Fruit fly (Drosophila melanogaster): ENCODE data around the gene CG44198.

Gene CG44198

DNA sequence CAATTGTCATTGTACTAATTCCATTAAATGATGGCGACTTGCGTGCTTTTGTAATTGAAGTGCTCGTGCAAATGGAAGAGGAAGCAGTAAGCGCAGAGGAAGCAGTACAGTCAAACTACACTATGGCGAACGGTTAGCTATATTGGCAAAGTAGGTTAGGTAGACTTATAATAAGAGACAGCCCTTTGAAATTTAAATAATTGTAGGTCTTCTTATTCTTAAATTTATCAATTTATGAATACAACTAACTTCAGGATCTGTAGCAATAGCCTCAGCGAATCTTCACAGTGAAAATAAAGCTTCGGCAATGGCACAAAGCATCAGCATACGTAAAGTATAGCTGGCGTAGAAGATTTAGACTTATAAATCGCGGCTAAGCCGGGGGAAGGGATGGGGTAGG lies 44.6 kb downstream of the CG44198 start (continued):
- TF ChIP-seq E2f1 (GFP tag; IDR thresholded peaks at IDR 0.05) = 0 out of 2 replicates have a peak, but pooled peaks have one; percentile 17
- peak; percentile 46 for TF ChIP-seq row (GFP tag; IDR thresholded peaks at IDR 0.05)
- TF ChIP-seq nom (GFP tag; optimal IDR thresholded peaks at IDR 0.05) = no peak
- TF ChIP-seq CG6272 (GFP tag; IDR thresholded peaks at IDR 0.05) = no peak
- TF ChIP-seq Rfx (GFP tag; IDR thresholded peaks at IDR 0.05) = peak; percentile 31; the same call in 1 of the 2 replicates
- TF ChIP-seq crc (GFP tag; optimal IDR thresholded peaks at IDR 0.05) = no peak
- no peak for TF ChIP-seq sr (GFP tag; IDR thresholded peaks at IDR 0.05)
- TF ChIP-seq H2.0 (GFP tag; IDR thresholded peaks at IDR 0.05) = peak; percentile 42; the same call in 1 of the 2 replicates
- TF ChIP-seq CG3847 (GFP tag; IDR thresholded peaks at IDR 0.05) = 0 out of 2 replicates have a peak, but pooled peaks have one; percentile 15
- TF ChIP-seq CG7839 (tag; optimal IDR thresholded peaks at IDR 0.05) = peak; percentile 12
- TF ChIP-seq CG14441 (GFP tag; IDR thresholded peaks at IDR 0.05) = 0 out of 2 replicates have a peak, but pooled peaks have one; percentile 13
- no peak for TF ChIP-seq D19B (GFP tag; optimal IDR thresholded peaks at IDR 0.05)
- TF ChIP-seq sens (GFP tag) = peak; percentile 70
- TF ChIP-seq fu2 (GFP tag; optimal IDR thresholded peaks at IDR 0.05) = no peak

DNA sequence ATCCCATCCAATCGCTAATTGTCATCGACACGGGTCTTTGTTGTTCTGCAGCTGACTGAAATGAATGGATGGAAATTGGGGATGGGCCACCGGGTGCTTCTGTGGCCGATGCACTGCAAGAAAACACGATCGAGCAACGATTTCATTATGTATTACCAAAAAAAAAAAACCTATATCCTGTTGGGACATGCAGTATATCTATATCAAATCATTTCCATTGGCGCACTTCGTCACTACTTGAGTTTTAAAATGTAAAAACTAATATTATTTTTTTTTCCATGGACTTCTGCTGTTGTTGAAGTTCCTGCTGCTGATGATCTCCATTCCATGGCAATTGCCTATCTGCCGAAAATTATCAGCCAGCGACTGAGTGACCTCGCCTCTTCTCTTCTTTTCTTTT lies 45.1 kb downstream of the CG44198 start:
- TF ChIP-seq esg (GFP tag; conservative IDR thresholded peaks at IDR 0.05) (peak; percentile 71), CG32532 (GFP tag; IDR thresholded peaks at IDR 0.05) (peak; percentile 61), bcd (GFP tag; optimal IDR thresholded peaks at IDR 0.05) (peak; percentile 35), lilli (GFP tag; optimal IDR thresholded peaks at IDR 0.05) (peak; percentile 56), CG14667 (GFP tag; IDR thresholded peaks at IDR 0.05) (peak; percentile 66; the same call in 1 of the 2 replicates), dmrt99B (tag; optimal IDR thresholded peaks at IDR 0.05) (peak; percentile 69), Meics (GFP tag; optimal IDR thresholded peaks at IDR 0.05) (peak; percentile 15), CHES-1-like (GFP tag; optimal IDR thresholded peaks at IDR 0.05) (no peak), Ada2b (GFP tag; IDR thresholded peaks at IDR 0.05) (peak; percentile 65), CG32772 (GFP tag; IDR thresholded peaks at IDR 0.05) (peak; percentile 72), bab2 (GFP tag; optimal IDR thresholded peaks at IDR 0.05) (peak; percentile 22), pb (GFP tag; optimal IDR thresholded peaks at IDR 0.05) (no peak), CG4282 (GFP tag; optimal IDR thresholded peaks at IDR 0.05) (no peak), stwl (tag; optimal IDR thresholded peaks at IDR 0.05) (no peak), pan (optimal IDR thresholded peaks at IDR 0.05) (no peak), pan (GFP tag; optimal IDR thresholded peaks at IDR 0.05 in 1 of 2, IDR thresholded peaks at IDR 0.05 in 1 of 2) (peak in 1 of 2 experiments; percentile 75), CG6654 (GFP tag; optimal IDR thresholded peaks at IDR 0.05) (peak; percentile 5), CG10209 (GFP tag; optimal IDR thresholded peaks at IDR 0.05) (peak; percentile 56), Blimp-1 (GFP tag; optimal IDR thresholded peaks at IDR 0.05) (peak; percentile 70), CG3995 (GFP tag; optimal IDR thresholded peaks at IDR 0.05) (no peak), Rx (GFP tag; IDR thresholded peaks at IDR 0.05) (peak; percentile 78), CG6272 (GFP tag; IDR thresholded peaks at IDR 0.05) (peak; percentile 51; the same call in 1 of the 2 replicates), Mrtf (GFP tag; IDR thresholded peaks at IDR 0.05) (peak; percentile 66; the same call in 2 of the 3 replicates), CG11504 (tag; optimal IDR thresholded peaks at IDR 0.05) (peak; percentile 86), nom (GFP tag; optimal IDR thresholded peaks at IDR 0.05) (no peak), pfk (GFP tag; optimal IDR thresholded peaks at IDR 0.05) (no peak), CG14860 (GFP tag; IDR thresholded peaks at IDR 0.05; ENCODE audit: partially characterized antibody) (no peak), hbn (GFP tag; IDR thresholded peaks at IDR 0.05; ENCODE audit: partially characterized antibody) (no peak), CG43689 (GFP tag; IDR thresholded peaks at IDR 0.05) (peak; percentile 34; the same call in 1 of the 2 replicates), ssp (GFP tag; IDR thresholded peaks at IDR 0.05) (peak; percentile 68), CG17361 (GFP tag; IDR thresholded peaks at IDR 0.05) (peak; percentile 48), scrt (GFP tag; optimal IDR thresholded peaks at IDR 0.05) (no peak), Hmx (GFP tag; optimal IDR thresholded peaks at IDR 0.05) (no peak), trh (GFP tag; optimal IDR thresholded peaks at IDR 0.05) (no peak), CG15696 (tag; optimal IDR thresholded peaks at IDR 0.05) (no peak), CG15601 (tag; optimal IDR thresholded peaks at IDR 0.05) (peak; percentile 37), ewg (GFP tag; optimal IDR thresholded peaks at IDR 0.05) (peak; percentile 47), Lim3 (GFP tag; IDR thresholded peaks at IDR 0.05) (no peak), Poxn (GFP tag; IDR thresholded peaks at IDR 0.05) (no peak)
